Worm (Caenorhabditis elegans) whole organism, L2 larva: ENCODE data around the gene cids-1.
A peak's percentile ranks its signal among the peaks of the same experiment; 100 is the strongest.

ENCODE experiments used
- C34F6.9 ChIP-seq: fragments of 150-350 bp; optimal IDR thresholded peaks from 2 replicates; lab custom pipeline; 2014; ENCODE audit warnings: missing biosample characterization, missing genetic modification characterization
- F13H6.1 ChIP-seq: sonication (generic microtip); optimal IDR thresholded peaks from 2 replicates; lab custom pipeline; 2016; ENCODE audit warnings: missing genetic modification characterization, missing compliant biosample characterization
- Y55F3AM.14 ChIP-seq: fragments of 200-800 bp; sonication (Bioruptor generic); optimal IDR thresholded peaks from 2 replicates; lab custom pipeline; 2018; ENCODE audit warnings: mild to moderate bottlenecking, missing genetic modification characterization, missing compliant biosample characterization
- ZK546.5 ChIP-seq: sonication (generic microtip); optimal IDR thresholded peaks from 2 replicates; lab custom pipeline; 2017; ENCODE audit warnings: missing biosample characterization, missing genetic modification characterization
- alr-1 ChIP-seq: fragments of 150-350 bp; optimal IDR thresholded peaks from 2 replicates; lab custom pipeline; 2014; ENCODE audit warnings: missing biosample characterization, missing genetic modification characterization
- aly-2 ChIP-seq: fragments of 150-350 bp; optimal IDR thresholded peaks from 2 replicates; lab custom pipeline; 2014; ENCODE audit warnings: missing biosample characterization, missing genetic modification characterization
- ama-1 ChIP-seq: fragments of 150-350 bp; optimal IDR thresholded peaks from 2 replicates; lab custom pipeline; 2018; ENCODE audit warnings: inconsistent platforms
- blmp-1 ChIP-seq: sonication (generic microtip); optimal IDR thresholded peaks from 2 replicates; lab custom pipeline; 2017; ENCODE audit warnings: missing genetic modification characterization, mild to moderate bottlenecking, missing compliant biosample characterization, antibody characterized with exemption, moderate library complexity; ENCODE audit not compliant: insufficient read depth
- ceh-16 ChIP-seq: fragments of 150-350 bp; optimal IDR thresholded peaks from 2 replicates; lab custom pipeline; 2014; ENCODE audit warnings: missing biosample characterization, missing genetic modification characterization
- ceh-82 ChIP-seq: fragments of 150-350 bp; optimal IDR thresholded peaks from 2 replicates; lab custom pipeline; 2014; ENCODE audit warnings: missing biosample characterization, missing genetic modification characterization
- crh-2 ChIP-seq: sonication (generic microtip); optimal IDR thresholded peaks from 2 replicates; lab custom pipeline; 2017; ENCODE audit warnings: missing biosample characterization, missing genetic modification characterization
- dmd-4 ChIP-seq: sonication (generic microtip); optimal IDR thresholded peaks from 2 replicates; lab custom pipeline; 2017; ENCODE audit warnings: missing biosample characterization, missing genetic modification characterization
- egl-27 ChIP-seq: sonication (generic microtip); optimal IDR thresholded peaks from 3 replicates; lab custom pipeline; 2017; ENCODE audit warnings: missing biosample characterization, missing genetic modification reagents, missing genetic modification characterization
- elt-1 ChIP-seq: fragments of 150-350 bp; optimal IDR thresholded peaks from 2 replicates; lab custom pipeline; 2014; ENCODE audit warnings: missing biosample characterization, missing genetic modification characterization
- elt-3 ChIP-seq: sonication (generic microtip); optimal IDR thresholded peaks from 2 replicates; lab custom pipeline; 2017; ENCODE audit warnings: missing biosample characterization, missing genetic modification characterization
- fos-1 ChIP-seq: fragments of 150-350 bp; optimal IDR thresholded peaks from 2 replicates; lab custom pipeline; 2014; ENCODE audit warnings: missing biosample characterization, missing genetic modification characterization
- gmeb-1 ChIP-seq: fragments of 150-350 bp; optimal IDR thresholded peaks from 2 replicates; lab custom pipeline; 2014; ENCODE audit warnings: missing biosample characterization, missing genetic modification characterization
- lin-11 ChIP-seq: fragments of 150-350 bp; sonication (generic microtip); optimal IDR thresholded peaks from 2 replicates; lab custom pipeline; 2014; ENCODE audit warnings: missing biosample characterization, missing genetic modification characterization, inconsistent platforms, mixed read lengths
- lin-13 ChIP-seq: fragments of 150-350 bp; optimal IDR thresholded peaks from 2 replicates; lab custom pipeline; 2014; ENCODE audit warnings: missing biosample characterization, missing genetic modification reagents, missing genetic modification characterization
- lin-39 ChIP-seq: fragments of 150-350 bp; optimal IDR thresholded peaks from 2 replicates; lab custom pipeline; 2014; ENCODE audit warnings: missing biosample characterization, missing genetic modification reagents, missing genetic modification characterization
- lsy-2 ChIP-seq, 2 experiments: fragments of 150-350 bp in 1 of 2; sonication (generic microtip) in 1 of 2; optimal IDR thresholded peaks; 2 replicates each; lab custom pipeline; 2014 to 2017; ENCODE audit warnings: missing biosample characterization in 2 of 2, missing genetic modification characterization in 2 of 2
- mab-5 ChIP-seq: fragments of 150-350 bp; optimal IDR thresholded peaks from 2 replicates; lab custom pipeline; 2014; ENCODE audit warnings: missing biosample characterization, missing genetic modification characterization
- mbf-1 ChIP-seq: sonication (generic microtip); optimal IDR thresholded peaks from 2 replicates; lab custom pipeline; 2017; ENCODE audit warnings: missing biosample characterization, missing genetic modification characterization
- mdl-1 ChIP-seq, 2 experiments: fragments of 150-350 bp in 1 of 2; sonication (generic microtip) in 1 of 2; optimal IDR thresholded peaks; 2 replicates each; lab custom pipeline; 2017; ENCODE audit warnings: missing biosample characterization in 2 of 2, missing genetic modification characterization in 2 of 2
- nhr-10 ChIP-seq: sonication (generic microtip); optimal IDR thresholded peaks from 2 replicates; lab custom pipeline; 2017; ENCODE audit warnings: missing biosample characterization, missing genetic modification characterization
- nhr-11 ChIP-seq: fragments of 150-350 bp; optimal IDR thresholded peaks from 2 replicates; lab custom pipeline; 2014; ENCODE audit warnings: missing biosample characterization, missing genetic modification characterization
- nhr-12 ChIP-seq: fragments of 150-350 bp; optimal IDR thresholded peaks from 2 replicates; lab custom pipeline; 2014; ENCODE audit warnings: missing biosample characterization, missing genetic modification characterization
- nhr-129 ChIP-seq: fragments of 150-350 bp; optimal IDR thresholded peaks from 2 replicates; lab custom pipeline; 2014; ENCODE audit warnings: missing biosample characterization, missing genetic modification characterization
- nhr-21 ChIP-seq: fragments of 150-350 bp; optimal IDR thresholded peaks from 2 replicates; lab custom pipeline; 2014; ENCODE audit warnings: missing biosample characterization, missing genetic modification characterization
- nhr-23 ChIP-seq: fragments of 150-350 bp; optimal IDR thresholded peaks from 2 replicates; lab custom pipeline; 2014; ENCODE audit warnings: missing biosample characterization, missing genetic modification reagents, missing genetic modification characterization
- nhr-237 ChIP-seq: fragments of 150-350 bp; optimal IDR thresholded peaks from 2 replicates; lab custom pipeline; 2014; ENCODE audit warnings: missing biosample characterization, missing genetic modification characterization
- nhr-25 ChIP-seq: fragments of 150-350 bp; sonication (generic microtip); optimal IDR thresholded peaks from 3 replicates; lab custom pipeline; 2014; ENCODE audit warnings: missing biosample characterization, missing genetic modification characterization
- nhr-6 ChIP-seq: fragments of 150-350 bp; optimal IDR thresholded peaks from 2 replicates; lab custom pipeline; 2014; ENCODE audit warnings: missing biosample characterization, missing genetic modification characterization
- nhr-77 ChIP-seq: fragments of 150-350 bp; optimal IDR thresholded peaks from 2 replicates; lab custom pipeline; 2014; ENCODE audit warnings: missing biosample characterization, missing genetic modification characterization
- peb-1 ChIP-seq: fragments of 150-350 bp; optimal IDR thresholded peaks from 2 replicates; lab custom pipeline; 2014; ENCODE audit warnings: missing biosample characterization, missing genetic modification characterization
- sem-4 ChIP-seq: fragments of 150-350 bp; optimal IDR thresholded peaks from 2 replicates; lab custom pipeline; 2014; ENCODE audit warnings: missing biosample characterization, missing genetic modification reagents, missing genetic modification characterization
- skn-1 ChIP-seq: sonication (generic microtip); optimal IDR thresholded peaks from 2 replicates; lab custom pipeline; 2017; ENCODE audit warnings: missing biosample characterization, missing genetic modification characterization
- sma-3 ChIP-seq: sonication (generic microtip); optimal IDR thresholded peaks from 2 replicates; lab custom pipeline; 2016; ENCODE audit warnings: missing genetic modification reagents, missing genetic modification characterization, missing compliant biosample characterization
- sma-9 ChIP-seq, 2 experiments: fragments of 150-350 bp in 1 of 2; sonication (generic microtip) in 1 of 2; optimal IDR thresholded peaks; 2 replicates each; lab custom pipeline; 2014 to 2016; ENCODE audit warnings: missing genetic modification characterization in 2 of 2, mild to moderate bottlenecking in 1 of 2, missing biosample characterization in 1 of 2, missing compliant biosample characterization in 1 of 2, missing genetic modification reagents in 1 of 2, moderate library complexity in 1 of 2
- snpc-4 ChIP-seq: fragments of 150-350 bp; optimal IDR thresholded peaks from 2 replicates; lab custom pipeline; 2014; ENCODE audit warnings: missing biosample characterization, missing genetic modification characterization
- unc-39 ChIP-seq: fragments of 150-350 bp; optimal IDR thresholded peaks from 2 replicates; lab custom pipeline; 2014; ENCODE audit warnings: missing biosample characterization, missing genetic modification characterization
- unc-55 ChIP-seq: fragments of 150-350 bp; sonication (generic microtip); optimal IDR thresholded peaks from 3 replicates; lab custom pipeline; 2014; ENCODE audit warnings: missing biosample characterization, missing genetic modification reagents, missing genetic modification characterization
- unc-62 ChIP-seq: fragments of 150-350 bp; optimal IDR thresholded peaks from 2 replicates; lab custom pipeline; 2014; ENCODE audit warnings: missing biosample characterization, missing genetic modification reagents, missing genetic modification characterization
- ztf-1 ChIP-seq: fragments of 200-800 bp; sonication (Bioruptor generic); conservative IDR thresholded peaks from 2 replicates; pipeline ENCODE4 v1.3.6; 2022; ENCODE audit warnings: missing genetic modification characterization, missing compliant biosample characterization
- ztf-11 ChIP-seq: sonication (generic microtip); optimal IDR thresholded peaks from 2 replicates; lab custom pipeline; 2017; ENCODE audit warnings: missing biosample characterization, missing genetic modification characterization
- ztf-4 ChIP-seq: fragments of 150-350 bp; optimal IDR thresholded peaks from 2 replicates; lab custom pipeline; 2014; ENCODE audit warnings: missing biosample characterization, missing genetic modification characterization

Gene cids-1

ce11 chrIII:8244052-8244451 is at the start of gene cids-1, which contains the start of gene pbs-6:
TSS of gene cids-1 (plus strand) at chrIII:8244445.
TSS of gene pbs-6 (minus strand) at chrIII:8244092.
- TF ChIP-seq nhr-129 (tag; lab: Kevin White, UChicago) (peak; percentile 21), C34F6.9 (peak; percentile 16), lsy-2 (tag; optimal IDR thresholded peaks at IDR 0.05; lab: Kevin White, UChicago) (peak in 1 of 2 experiments; percentile 51), unc-55 (peak; percentile 47), lin-11 (tag; lab: Kevin White, UChicago) (no peak)
- TF ChIP-seq, all 48 proteins: peak for 4

DNA sequence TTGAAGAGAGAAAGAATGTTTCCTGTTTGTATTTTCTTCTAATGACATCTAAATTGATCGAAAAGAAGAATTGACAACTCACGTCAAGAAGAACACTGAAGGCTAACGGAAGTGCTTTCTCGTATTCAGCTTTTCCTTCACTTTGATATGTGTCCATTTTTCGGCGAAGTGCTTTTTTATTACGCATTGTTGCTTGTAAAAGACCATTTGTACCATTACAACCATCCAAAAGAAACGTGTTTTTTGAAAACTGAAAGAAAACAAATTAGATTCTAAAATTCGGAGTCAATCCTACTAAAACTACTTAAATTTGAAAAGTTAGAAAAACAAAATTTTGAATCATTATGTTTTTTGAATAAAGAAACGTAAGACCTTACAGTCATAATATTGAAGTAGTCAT is 45.2 kb upstream of the cids-1 start:
- TF ChIP-seq peb-1 (tag; lab: Kevin White, UChicago) (no peak), lsy-2 (tag; optimal IDR thresholded peaks at IDR 0.05; lab: Kevin White, UChicago) (no peak), ztf-1 (no peak)

DNA sequence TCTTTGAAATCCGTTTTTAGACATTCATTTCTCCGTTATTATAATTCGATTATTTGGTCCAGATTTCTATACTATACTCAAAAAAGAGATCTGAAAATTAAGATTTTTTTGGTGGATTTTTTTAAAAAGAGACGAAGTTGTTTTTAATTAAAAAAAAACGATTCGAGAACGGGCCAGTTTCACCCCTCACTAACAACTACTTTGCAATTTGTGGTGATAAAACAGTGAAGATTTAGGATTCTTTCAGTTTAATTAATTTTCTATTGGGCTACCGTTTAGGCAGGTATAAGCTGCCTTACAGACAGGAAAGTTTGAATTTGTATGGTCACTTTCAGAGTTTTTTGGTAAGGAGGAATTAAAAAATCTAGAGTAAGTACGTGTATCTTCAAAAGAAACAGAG is 43.1 kb upstream of the cids-1 start, which contains the start of gene unc-36:
Gene unc-36, minus strand, starts transcription at position 101 of the 400 bp plus-strand sequence.
- TF ChIP-seq lsy-2 (tag; optimal IDR thresholded peaks at IDR 0.05; lab: Kevin White, UChicago), result no peak
- TF ChIP-seq lin-13 (GFP tag; lab: Kevin White, UChicago), result no peak
- no peak for TF ChIP-seq elt-1
- TF ChIP-seq nhr-10 (tag; lab: Kevin White, UChicago), result no peak
- TF ChIP-seq ZK546.5, result no peak
- TF ChIP-seq nhr-11 (tag; lab: Kevin White, UChicago), result no peak
- TF ChIP-seq nhr-23 (tag; lab: Kevin White, UChicago), result no peak
- no peak for TF ChIP-seq unc-62 (GFP tag; lab: Kevin White, UChicago)
- TF ChIP-seq nhr-21 (tag; lab: Kevin White, UChicago), result no peak
- no peak for TF ChIP-seq ztf-11 (tag; lab: Kevin White, UChicago)
- no peak for TF ChIP-seq unc-39 (tag; lab: Kevin White, UChicago)
- TF ChIP-seq sem-4 (tag; lab: Kevin White, UChicago), result no peak

ce11 chrIII:8201760-8202159 is 42.5 kb upstream of the cids-1 start:
- TF ChIP-seq mab-5 (peak; percentile 33), C34F6.9 (peak; percentile 74), blmp-1 (tag; lab: Kevin White, UChicago) (no peak), ama-1 (lab: Kevin White, UChicago) (no peak), ceh-16 (tag; lab: Kevin White, UChicago) (no peak), nhr-77 (tag; lab: Kevin White, UChicago) (no peak), mdl-1 (tag; optimal IDR thresholded peaks at IDR 0.05; lab: Kevin White, UChicago) (no peak), nhr-25 (tag; lab: Kevin White, UChicago) (no peak), unc-39 (tag; lab: Kevin White, UChicago) (no peak), nhr-11 (tag; lab: Kevin White, UChicago) (no peak), sma-9 (GFP tag; optimal IDR thresholded peaks at IDR 0.05; lab: Kevin White, UChicago) (peak; percentile 41), sma-9 (tag; optimal IDR thresholded peaks at IDR 0.05; lab: Kevin White, UChicago) (no peak), F13H6.1 (tag; lab: Kevin White, UChicago) (peak; percentile 77), elt-3 (tag; lab: Kevin White, UChicago) (no peak), sma-3 (GFP tag; lab: Kevin White, UChicago) (no peak), nhr-23 (tag; lab: Kevin White, UChicago) (no peak), Y55F3AM.14 (GFP tag; lab: Kevin White, UChicago) (peak; percentile 43), ztf-4 (tag; lab: Kevin White, UChicago) (no peak), lin-39 (tag; lab: Kevin White, UChicago) (no peak), nhr-21 (tag; lab: Kevin White, UChicago) (no peak), nhr-6 (no peak), nhr-10 (tag; lab: Kevin White, UChicago) (no peak), crh-2 (tag; lab: Kevin White, UChicago) (peak; percentile 49), peb-1 (tag; lab: Kevin White, UChicago) (no peak), egl-27 (tag; lab: Kevin White, UChicago) (no peak), snpc-4 (tag; lab: Kevin White, UChicago) (no peak), elt-1 (no peak), gmeb-1 (no peak), ztf-1 (no peak), dmd-4 (tag; lab: Kevin White, UChicago) (no peak), nhr-237 (tag; lab: Kevin White, UChicago) (no peak), nhr-12 (tag; lab: Kevin White, UChicago) (no peak), lsy-2 (tag; optimal IDR thresholded peaks at IDR 0.05; lab: Kevin White, UChicago) (peak in 1 of 2 experiments; percentile 68), ceh-82 (no peak), skn-1 (no peak), alr-1 (tag; lab: Kevin White, UChicago) (no peak), lin-13 (GFP tag; lab: Kevin White, UChicago) (peak; percentile 23), sem-4 (tag; lab: Kevin White, UChicago) (peak; percentile 41), ZK546.5 (no peak), mbf-1 (tag; lab: Kevin White, UChicago) (no peak), fos-1 (no peak), ztf-11 (tag; lab: Kevin White, UChicago) (no peak), aly-2 (tag; lab: Kevin White, UChicago) (no peak), nhr-129 (tag; lab: Kevin White, UChicago) (peak; percentile 46)
